Worm (Caenorhabditis elegans) whole organism, mixed stage, embryonic: ENCODE results near the gene kcnl-4.

Experiments
- ceh-43 ChIP-seq: fragments of 200-800 bp; sonication (Bioruptor generic); optimal IDR thresholded peaks from 2 replicates; lab custom pipeline; 2018; ENCODE audit warnings: mild to moderate bottlenecking, missing genetic modification characterization, moderate library complexity, missing compliant biosample characterization
- elt-3 ChIP-seq: fragments of 150-350 bp; optimal IDR thresholded peaks from 2 replicates; lab custom pipeline; 2014; ENCODE audit warnings: missing biosample characterization, missing genetic modification characterization
- hlh-1 ChIP-seq: fragments of 150-350 bp; optimal IDR thresholded peaks from 2 replicates; lab custom pipeline; 2014; ENCODE audit warnings: missing biosample characterization, missing genetic modification reagents, missing genetic modification characterization
- nhr-12 ChIP-seq: fragments of 150-350 bp; optimal IDR thresholded peaks from 2 replicates; lab custom pipeline; 2014; ENCODE audit warnings: missing biosample characterization, missing genetic modification characterization
- nhr-2 ChIP-seq: fragments of 150-350 bp; optimal IDR thresholded peaks from 2 replicates; lab custom pipeline; 2014; ENCODE audit warnings: missing biosample characterization, missing genetic modification characterization
- nhr-237 ChIP-seq: fragments of 150-350 bp; optimal IDR thresholded peaks from 2 replicates; lab custom pipeline; 2014; ENCODE audit warnings: missing biosample characterization, missing genetic modification characterization
- snpc-4 ChIP-seq: fragments of 150-350 bp; optimal IDR thresholded peaks from 2 replicates; lab custom pipeline; 2014; ENCODE audit warnings: missing biosample characterization, missing genetic modification characterization
- unc-39 ChIP-seq: fragments of 150-350 bp; optimal IDR thresholded peaks from 2 replicates; lab custom pipeline; 2014; ENCODE audit warnings: missing biosample characterization, missing genetic modification characterization
- unc-62 ChIP-seq: fragments of 150-350 bp; optimal IDR thresholded peaks from 2 replicates; lab custom pipeline; 2014; ENCODE audit warnings: missing biosample characterization, missing genetic modification reagents, missing genetic modification characterization
- ztf-11 ChIP-seq: fragments of 150-350 bp; optimal IDR thresholded peaks from 2 replicates; lab custom pipeline; 2014; ENCODE audit warnings: missing biosample characterization, missing genetic modification characterization

DNA sequence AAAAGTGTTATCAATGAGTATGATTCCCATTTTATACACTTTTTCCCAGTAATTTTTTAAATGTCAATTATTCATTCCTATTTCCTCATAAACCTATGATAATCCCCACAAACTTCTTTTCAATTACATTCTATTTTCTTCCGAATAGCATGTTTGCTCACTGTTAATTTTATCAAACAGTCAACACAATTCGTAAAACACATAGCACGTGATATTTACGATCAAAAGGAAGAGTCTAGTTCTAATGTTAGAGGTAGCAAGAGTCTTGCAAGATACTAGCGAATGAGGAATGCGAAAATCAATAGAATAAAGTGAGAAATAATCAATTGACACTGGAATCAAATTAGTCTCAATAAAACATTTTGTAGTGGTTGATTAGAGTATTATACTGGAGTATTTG, 8.4 kb downstream of the kcnl-4 start:
- TF ChIP-seq elt-3 (tag; lab: Kevin White, UChicago) (no peak), ceh-43 (GFP tag; lab: Kevin White, UChicago) (no peak), nhr-2 (tag; lab: Kevin White, UChicago) (no peak), unc-62 (no peak), nhr-12 (tag; lab: Kevin White, UChicago) (no peak), snpc-4 (no peak), hlh-1 (tag; lab: Kevin White, UChicago) (no peak), unc-39 (tag; lab: Kevin White, UChicago) (no peak), nhr-237 (no peak), ztf-11 (tag; lab: Kevin White, UChicago) (no peak)
